Fruit fly (Drosophila melanogaster): Measurements from ENCODE around the gene CG42637.

CG42637 gene

dm6 chr3L:19815472-19816150, 22.2 kb upstream of the CG42637 start, which contains the start of gene cyc (continued):
- TF ChIP-seq lola (GFP tag; optimal IDR thresholded peaks at IDR 0.05) (no peak), nom (GFP tag; optimal IDR thresholded peaks at IDR 0.05) (peak; percentile 68), fd64A (GFP tag; optimal IDR thresholded peaks at IDR 0.05) (no peak), CG9932 (GFP tag; IDR thresholded peaks at IDR 0.05) (no peak), gfzf (GFP tag; optimal IDR thresholded peaks at IDR 0.05) (peak; percentile 62), sna (GFP tag; IDR thresholded peaks at IDR 0.05; ENCODE audit: partially characterized antibody) (no peak), CG5180 (GFP tag; optimal IDR thresholded peaks at IDR 0.05) (peak; percentile 21), Stat92E (GFP tag; optimal IDR thresholded peaks at IDR 0.05) (no peak), tgo (GFP tag; IDR thresholded peaks at IDR 0.05) (no peak), D19A (tag; optimal IDR thresholded peaks at IDR 0.05) (no peak), usp (GFP tag; optimal IDR thresholded peaks at IDR 0.05) (no peak), CG17802 (tag; optimal IDR thresholded peaks at IDR 0.05) (peak; percentile 98), CG12219 (GFP tag; optimal IDR thresholded peaks at IDR 0.05) (no peak)

dm6 chr3L:19813075-19813903, 19.9 kb upstream of the CG42637 start, which contains the start of gene Cyp305a1:
TSS of gene Cyp305a1 (minus strand) at chr3L:19813339.
- TF ChIP-seq CG13296 (GFP tag; optimal IDR thresholded peaks at IDR 0.05) = peak; percentile 11
- TF ChIP-seq CG2875 (GFP tag; optimal IDR thresholded peaks at IDR 0.05) = no peak
- 0 out of 2 replicates have a peak, but pooled peaks have one; percentile 13 for TF ChIP-seq Bgb (GFP tag; IDR thresholded peaks at IDR 0.05; ENCODE audit: partially characterized antibody)
- TF ChIP-seq HLH3B (GFP tag; IDR thresholded peaks at IDR 0.05) = no peak
- TF ChIP-seq CG2116 (GFP tag; optimal IDR thresholded peaks at IDR 0.05) = no peak
- no peak for TF ChIP-seq CG15601 (tag; optimal IDR thresholded peaks at IDR 0.05)
- peak; percentile 70 for TF ChIP-seq mirr (GFP tag; optimal IDR thresholded peaks at IDR 0.05)
- TF ChIP-seq unc-4 (GFP tag; IDR thresholded peaks at IDR 0.05; ENCODE audit: partially characterized antibody) = no peak
- TF ChIP-seq Dbx (GFP tag; IDR thresholded peaks at IDR 0.05) = 0 out of 3 replicates have a peak, but pooled peaks have one; percentile 44
- TF ChIP-seq CG43689 (GFP tag; IDR thresholded peaks at IDR 0.05) = no peak
- no peak for TF ChIP-seq CG17385 (GFP tag; optimal IDR thresholded peaks at IDR 0.05)
- no peak for TF ChIP-seq Hmx (GFP tag; optimal IDR thresholded peaks at IDR 0.05)
- TF ChIP-seq Gsc (GFP tag; IDR thresholded peaks at IDR 0.05) = no peak
- TF ChIP-seq gcm (GFP tag; optimal IDR thresholded peaks at IDR 0.05) = peak; percentile 78
- TF ChIP-seq Sry-δ (GFP tag; optimal IDR thresholded peaks at IDR 0.05) = no peak
- TF ChIP-seq lov (optimal IDR thresholded peaks at IDR 0.05) = no peak
- 0 out of 3 replicates have a peak, but pooled peaks have one; percentile 44 for TF ChIP-seq lov (GFP tag; IDR thresholded peaks at IDR 0.05)
- no peak for TF ChIP-seq HLH54F (GFP tag; optimal IDR thresholded peaks at IDR 0.05)
- no peak for TF ChIP-seq CG12299 (tag; optimal IDR thresholded peaks at IDR 0.05)
- peak; percentile 14 for TF ChIP-seq CG3281 (GFP tag; optimal IDR thresholded peaks at IDR 0.05)
- TF ChIP-seq CG10209 (GFP tag; optimal IDR thresholded peaks at IDR 0.05) = no peak
- no peak for TF ChIP-seq Nf-YB (GFP tag; optimal IDR thresholded peaks at IDR 0.05)
- no peak for TF ChIP-seq ato (GFP tag; IDR thresholded peaks at IDR 0.05; ENCODE audit: partially characterized antibody)
- peak; percentile 90 for TF ChIP-seq CG10543 (GFP tag; optimal IDR thresholded peaks at IDR 0.05)
- TF ChIP-seq CG13424 (tag; optimal IDR thresholded peaks at IDR 0.05) = no peak
- TF ChIP-seq dan (GFP tag; IDR thresholded peaks at IDR 0.05) = no peak
- TF ChIP-seq gce (GFP tag; IDR thresholded peaks at IDR 0.05) = 0 out of 3 replicates have a peak, but pooled peaks have one; percentile 28
- TF ChIP-seq pfk (GFP tag; optimal IDR thresholded peaks at IDR 0.05) = peak; percentile 37
- no peak for TF ChIP-seq Adf1 (GFP tag; IDR thresholded peaks at IDR 0.05)
- TF ChIP-seq sens (GFP tag) = peak; percentile 79
- TF ChIP-seq grn (GFP tag; optimal IDR thresholded peaks at IDR 0.05) = peak; percentile 56
- TF ChIP-seq dm (GFP tag; optimal IDR thresholded peaks at IDR 0.05) = no peak
- peak; percentile 57 for TF ChIP-seq CG7987 (GFP tag; optimal IDR thresholded peaks at IDR 0.05)
